Worm (Caenorhabditis elegans) whole organism, young adult: ENCODE results near the gene nhr-241.

Experiments used
- B0019.2 ChIP-seq: fragments of 200-800 bp; sonication (Bioruptor generic); conservative IDR thresholded peaks from 2 replicates; pipeline ENCODE4 v1.3.6; 2022; ENCODE audit warnings: missing genetic modification reagents, missing genetic modification characterization, missing compliant biosample characterization
- C17E4.6 ChIP-seq: fragments of 200-800 bp; sonication (Bioruptor generic); IDR thresholded peaks from 2 replicates; pipeline ENCODE4 v1.3.6; 2022; ENCODE audit warnings: missing genetic modification reagents, missing genetic modification characterization, missing compliant biosample characterization
- F55B11.4 ChIP-seq: sonication (generic microtip); optimal IDR thresholded peaks from 2 replicates; lab custom pipeline; 2016; ENCODE audit warnings: missing compliant biosample characterization, missing genetic modification characterization, borderline replicate concordance; ENCODE audit not compliant: insufficient read depth
- F57A8.1 ChIP-seq: fragments of 200-800 bp; sonication (Bioruptor generic); optimal IDR thresholded peaks from 2 replicates; lab custom pipeline; 2018; ENCODE audit warnings: mild to moderate bottlenecking, missing genetic modification characterization, moderate library complexity, missing compliant biosample characterization
- F57C9.4 ChIP-seq: sonication (generic microtip); optimal IDR thresholded peaks from 2 replicates; lab custom pipeline; 2017; ENCODE audit warnings: mild to moderate bottlenecking, missing genetic modification characterization, missing compliant biosample characterization
- T26A5.8 ChIP-seq: sonication (generic microtip); optimal IDR thresholded peaks from 2 replicates; lab custom pipeline; 2016; ENCODE audit warnings: missing genetic modification characterization, missing compliant biosample characterization
- Y53G8AR.9 ChIP-seq: fragments of 200-800 bp; sonication (Bioruptor generic); conservative IDR thresholded peaks from 2 replicates; pipeline ENCODE4 v1.3.6; 2022; ENCODE audit warnings: missing genetic modification reagents, missing genetic modification characterization, missing compliant biosample characterization
- aptf-3 ChIP-seq: fragments of 200-800 bp; sonication (Bioruptor generic); IDR thresholded peaks from 2 replicates; pipeline ENCODE4 v1.3.6; 2022; ENCODE audit warnings: missing genetic modification characterization, missing compliant biosample characterization
- attf-5 ChIP-seq: fragments of 200-800 bp; sonication (Bioruptor generic); optimal IDR thresholded peaks from 2 replicates; lab custom pipeline; 2018; ENCODE audit warnings: mild to moderate bottlenecking, missing genetic modification characterization, missing compliant biosample characterization
- bed-1 ChIP-seq: fragments of 200-800 bp; sonication (Bioruptor generic); IDR thresholded peaks from 2 replicates; pipeline ENCODE4 v1.3.6; 2022; ENCODE audit warnings: missing genetic modification reagents, missing genetic modification characterization, missing compliant biosample characterization
- cebp-2 ChIP-seq: fragments of 200-800 bp; sonication (Bioruptor generic); IDR thresholded peaks from 2 replicates; pipeline ENCODE4 v1.3.6; 2022; ENCODE audit warnings: missing genetic modification characterization, missing compliant biosample characterization
- ceh-58 ChIP-seq: fragments of 200-800 bp; sonication (Bioruptor generic); IDR thresholded peaks from 2 replicates; pipeline ENCODE4 v1.3.6; 2022; ENCODE audit warnings: missing genetic modification characterization, missing compliant biosample characterization
- ceh-91 ChIP-seq: fragments of 200-800 bp; sonication (Bioruptor generic); IDR thresholded peaks from 2 replicates; pipeline ENCODE4 v1.3.6; 2022; ENCODE audit warnings: missing genetic modification reagents, missing genetic modification characterization, missing compliant biosample characterization
- egl-18 ChIP-seq: fragments of 200-800 bp; sonication (Bioruptor generic); IDR thresholded peaks from 2 replicates; pipeline ENCODE4 v1.3.6; 2022; ENCODE audit warnings: missing genetic modification reagents, missing genetic modification characterization, missing compliant biosample characterization
- egl-44 ChIP-seq: fragments of 200-800 bp; sonication (Bioruptor generic); IDR thresholded peaks from 2 replicates; pipeline ENCODE4 v1.3.6; 2022; ENCODE audit warnings: missing genetic modification reagents, missing genetic modification characterization, missing compliant biosample characterization
- egrh-3 ChIP-seq: fragments of 200-800 bp; sonication (Bioruptor generic); IDR thresholded peaks from 2 replicates; pipeline ENCODE4 v1.3.6; 2022; ENCODE audit warnings: missing genetic modification reagents, missing genetic modification characterization, missing compliant biosample characterization
- hlh-12 ChIP-seq: sonication (generic microtip); optimal IDR thresholded peaks from 2 replicates; lab custom pipeline; 2016; ENCODE audit warnings: missing genetic modification characterization, missing compliant biosample characterization
- hmg-1.2 ChIP-seq: fragments of 200-800 bp; sonication (Bioruptor generic); IDR thresholded peaks from 2 replicates; pipeline ENCODE4 v1.3.6; 2022; ENCODE audit warnings: missing genetic modification reagents, missing genetic modification characterization, missing compliant biosample characterization
- hrde-1 ChIP-seq: sonication (generic microtip); optimal IDR thresholded peaks from 2 replicates; lab custom pipeline; 2016; ENCODE audit warnings: missing genetic modification characterization, mild to moderate bottlenecking, missing compliant biosample characterization, moderate library complexity, missing genotype, missing genetic modification reagents, borderline replicate concordance
- lag-1 ChIP-seq: fragments of 200-800 bp; sonication (Bioruptor generic); IDR thresholded peaks from 2 replicates; pipeline ENCODE4 v1.3.6; 2022; ENCODE audit warnings: missing genetic modification reagents, missing genetic modification characterization, missing compliant biosample characterization
- mcd-1 ChIP-seq: fragments of 200-800 bp; sonication (Bioruptor generic); IDR thresholded peaks from 2 replicates; pipeline ENCODE4 v1.3.6; 2022; ENCODE audit warnings: missing genetic modification reagents, missing genetic modification characterization, missing compliant biosample characterization
- nfya-1 ChIP-seq: sonication (generic microtip); optimal IDR thresholded peaks from 2 replicates; lab custom pipeline; 2017; ENCODE audit warnings: antibody characterized with exemption, missing compliant biosample characterization, missing genetic modification characterization, borderline replicate concordance; ENCODE audit not compliant: insufficient read depth
- nfya-2 ChIP-seq: fragments of 200-800 bp; sonication (Bioruptor generic); IDR thresholded peaks from 2 replicates; pipeline ENCODE4 v1.3.6; 2022; ENCODE audit warnings: missing genetic modification reagents, missing genetic modification characterization, missing compliant biosample characterization
- nhr-120 ChIP-seq: fragments of 200-800 bp; sonication (Bioruptor generic); IDR thresholded peaks from 2 replicates; pipeline ENCODE4 v1.3.6; 2022; ENCODE audit warnings: missing genetic modification characterization, missing compliant biosample characterization
- nhr-80 ChIP-seq: sonication (generic microtip); optimal IDR thresholded peaks from 2 replicates; lab custom pipeline; 2016; ENCODE audit warnings: missing genetic modification characterization, missing compliant biosample characterization
- rpc-1 ChIP-seq, 2 experiments: fragments of 150-350 bp in 1 of 2; sonication (generic microtip) in 1 of 2; optimal IDR thresholded peaks; 2 replicates each; lab custom pipeline; 2014 to 2018; ENCODE audit warnings: missing biosample characterization in 1 of 2, missing genetic modification characterization in 1 of 2, missing genetic modification reagents in 1 of 2, missing genotype in 1 of 2
- somi-1 ChIP-seq: fragments of 200-800 bp; sonication (Bioruptor generic); optimal IDR thresholded peaks from 2 replicates; lab custom pipeline; 2018; ENCODE audit warnings: mild to moderate bottlenecking, missing genetic modification characterization, missing compliant biosample characterization
- xnd-1 ChIP-seq: sonication (generic microtip); optimal IDR thresholded peaks from 2 replicates; lab custom pipeline; 2016; ENCODE audit warnings: missing genotype, missing genetic modification reagents, missing genetic modification characterization, missing compliant biosample characterization
- zfh-2 ChIP-seq: fragments of 200-800 bp; sonication (Bioruptor generic); conservative IDR thresholded peaks from 2 replicates; pipeline ENCODE4 v1.3.6; 2022; ENCODE audit warnings: missing genetic modification reagents, missing genetic modification characterization, missing compliant biosample characterization
- ztf-6 ChIP-seq: fragments of 200-800 bp; sonication (Bioruptor generic); IDR thresholded peaks from 2 replicates; pipeline ENCODE4 v1.3.6; 2022; ENCODE audit warnings: missing genetic modification reagents, missing genetic modification characterization, missing compliant biosample characterization

The nhr-241 gene

ce11 chrV:18705319-18706062, 6.2 kb downstream of the nhr-241 start:
- peak; percentile 20 for TF ChIP-seq somi-1 (GFP tag; lab: Kevin White, UChicago)
- TF ChIP-seq mcd-1 (GFP tag; lab: Robert Waterston, UW): 0 out of 2 replicates have a peak, but pooled peaks have one; percentile 35
- no peak for TF ChIP-seq hmg-1.2 (GFP tag; lab: Robert Waterston, UW)
- peak; percentile 88 for TF ChIP-seq ceh-58 (GFP tag; lab: Robert Waterston, UW)
- peak; percentile 56; the same call in 1 of the 2 replicates for TF ChIP-seq aptf-3
- 0 out of 2 replicates have a peak, but pooled peaks have one; percentile 37 for TF ChIP-seq bed-1 (GFP tag; lab: Robert Waterston, UW)
- TF ChIP-seq egrh-3 (GFP tag; lab: Robert Waterston, UW): no peak
- TF ChIP-seq lag-1 (GFP tag; lab: Robert Waterston, UW): 0 out of 2 replicates have a peak, but pooled peaks have one; percentile 39
- 0 out of 2 replicates have a peak, but pooled peaks have one; percentile 65 for TF ChIP-seq nhr-120
- TF ChIP-seq nfya-1: peak; percentile 66
- TF ChIP-seq C17E4.6 (GFP tag; lab: Robert Waterston, UW): no peak

- TF ChIP-seq nhr-80 (tag; lab: Kevin White, UChicago): no peak
- no peak for TF ChIP-seq T26A5.8 (tag; lab: Kevin White, UChicago)
- no peak for TF ChIP-seq nfya-2 (GFP tag; lab: Robert Waterston, UW)
- TF ChIP-seq ztf-6 (GFP tag; lab: Robert Waterston, UW): no peak
- TF ChIP-seq hlh-12: no peak
- TF ChIP-seq rpc-1 (optimal IDR thresholded peaks at IDR 0.05; lab: Kevin White, UChicago): no peak
- TF ChIP-seq rpc-1 (tag; optimal IDR thresholded peaks at IDR 0.05; lab: Kevin White, UChicago): no peak
- TF ChIP-seq F57C9.4: no peak
- TF ChIP-seq B0019.2 (GFP tag; lab: Robert Waterston, UW): no peak
- TF ChIP-seq ceh-91 (GFP tag; lab: Robert Waterston, UW): no peak
- no peak for TF ChIP-seq Y53G8AR.9 (GFP tag; lab: Robert Waterston, UW)
- no peak for TF ChIP-seq attf-5 (GFP tag; lab: Kevin White, UChicago)
Observed at ce11 chrV:18706063-18706620, 6.9 kb downstream of the nhr-241 start, which contains the start of gene Y17D7C.1. Gene Y17D7C.1, plus strand, starts transcription at chrV:18706570.

- TF ChIP-seq Y53G8AR.9 (GFP tag; lab: Robert Waterston, UW) (no peak), hrde-1 (tag; lab: Kevin White, UChicago) (no peak), F57C9.4 (peak; percentile 30), nfya-1 (peak; percentile 59), F57A8.1 (GFP tag; lab: Kevin White, UChicago) (no peak), F55B11.4 (tag; lab: Kevin White, UChicago) (no peak), ceh-58 (GFP tag; lab: Robert Waterston, UW) (peak; percentile 59; the same call in 1 of the 2 replicates), egl-18 (GFP tag; lab: Robert Waterston, UW) (no peak)
Observed at ce11 chrV:18708015-18708414, 8.8 kb downstream of the nhr-241 start.

ce11 chrV:18709203-18709860, 10.1 kb downstream of the nhr-241 start, which contains the start of gene Y17D7C.6:
Gene Y17D7C.6, plus strand, starts transcription at chrV:18709810.
- TF ChIP-seq ceh-58 (GFP tag; lab: Robert Waterston, UW) (0 out of 2 replicates have a peak, but pooled peaks have one; percentile 86), xnd-1 (no peak), aptf-3 (0 out of 2 replicates have a peak, but pooled peaks have one; percentile 65), cebp-2 (GFP tag; lab: Robert Waterston, UW) (0 out of 2 replicates have a peak, but pooled peaks have one; percentile 7), zfh-2 (GFP tag; lab: Robert Waterston, UW) (peak; percentile 69), egl-44 (GFP tag; lab: Robert Waterston, UW) (peak; percentile 23; the same call in 1 of the 2 replicates)
